Worm (Caenorhabditis elegans) whole organism, L3 larva: ENCODE results near the gene F41H8.2.
"Not testable (repeated sequence)": the region's sequence is repeated elsewhere in the genome, so short reads cannot be mapped to it uniquely, and the experiment has no call there.

Experiments
- aly-2 ChIP-seq: fragments of 150-350 bp; optimal IDR thresholded peaks from 2 replicates; lab custom pipeline; 2014; ENCODE audit warnings: missing biosample characterization, missing genetic modification characterization
- ama-1 ChIP-seq: fragments of 150-350 bp; optimal IDR thresholded peaks from 2 replicates; lab custom pipeline; 2018
- ceh-16 ChIP-seq: sonication (generic microtip); optimal IDR thresholded peaks from 2 replicates; lab custom pipeline; 2017; ENCODE audit warnings: missing biosample characterization, missing genetic modification characterization
- ceh-28 ChIP-seq: fragments of 150-350 bp; optimal IDR thresholded peaks from 2 replicates; lab custom pipeline; 2014; ENCODE audit warnings: missing biosample characterization, missing genetic modification reagents, missing genetic modification characterization
- ceh-82 ChIP-seq: fragments of 150-350 bp; optimal IDR thresholded peaks from 2 replicates; lab custom pipeline; 2014; ENCODE audit warnings: missing biosample characterization, missing genetic modification characterization
- ceh-9 ChIP-seq: sonication (generic microtip); optimal IDR thresholded peaks from 2 replicates; lab custom pipeline; 2018; ENCODE audit warnings: missing biosample characterization, missing genetic modification characterization
- elt-1 ChIP-seq: fragments of 150-350 bp; optimal IDR thresholded peaks from 2 replicates; lab custom pipeline; 2014; ENCODE audit warnings: missing biosample characterization, missing genetic modification characterization
- elt-3 ChIP-seq, 3 experiments: fragments of 150-350 bp in 1 of 3; sonication (generic microtip) in 2 of 3; optimal IDR thresholded peaks; 2 replicates in 2 of 3; 4 replicates in 1 of 3; lab custom pipeline; 2014 to 2017; ENCODE audit warnings: missing biosample characterization in 3 of 3, missing genetic modification characterization in 3 of 3
- eor-1 ChIP-seq, 2 experiments: fragments of 150-350 bp; optimal IDR thresholded peaks; 2 replicates each; lab custom pipeline; 2014 to 2018; ENCODE audit warnings: missing biosample characterization in 2 of 2, missing genetic modification characterization in 2 of 2
- fkh-2 ChIP-seq: fragments of 150-350 bp; optimal IDR thresholded peaks from 2 replicates; lab custom pipeline; 2014; ENCODE audit warnings: missing biosample characterization, missing genetic modification reagents, missing genetic modification characterization
- fos-1 ChIP-seq: fragments of 150-350 bp; optimal IDR thresholded peaks from 2 replicates; lab custom pipeline; 2014; ENCODE audit warnings: missing biosample characterization, missing genetic modification characterization
- hmg-11 ChIP-seq: sonication (generic microtip); optimal IDR thresholded peaks from 2 replicates; lab custom pipeline; 2016; ENCODE audit warnings: missing genetic modification characterization, missing compliant biosample characterization
- jun-1 ChIP-seq: fragments of 150-350 bp; optimal IDR thresholded peaks from 2 replicates; lab custom pipeline; 2014; ENCODE audit warnings: missing biosample characterization, missing genetic modification reagents, missing genetic modification characterization
- lin-15B ChIP-seq: fragments of 150-350 bp; optimal IDR thresholded peaks from 2 replicates; lab custom pipeline; 2014; ENCODE audit warnings: missing biosample characterization, missing genetic modification characterization
- lsy-12 ChIP-seq: sonication (generic microtip); optimal IDR thresholded peaks from 2 replicates; lab custom pipeline; 2016; ENCODE audit warnings: mild to moderate bottlenecking, missing genetic modification characterization, missing compliant biosample characterization
- mdl-1 ChIP-seq: fragments of 150-350 bp; optimal IDR thresholded peaks from 2 replicates; lab custom pipeline; 2014; ENCODE audit warnings: missing biosample characterization, missing genetic modification characterization
- mml-1 ChIP-seq: fragments of 150-350 bp; sonication (generic microtip); optimal IDR thresholded peaks from 3 replicates; lab custom pipeline; 2014; ENCODE audit warnings: missing biosample characterization, missing genetic modification characterization
- nfya-1 ChIP-seq: sonication (generic microtip); optimal IDR thresholded peaks from 2 replicates; lab custom pipeline; 2017; ENCODE audit warnings: missing genetic modification characterization, mild to moderate bottlenecking, missing compliant biosample characterization, antibody characterized with exemption, moderate library complexity; ENCODE audit not compliant: insufficient read depth
- nhr-11 ChIP-seq: fragments of 150-350 bp; optimal IDR thresholded peaks from 2 replicates; lab custom pipeline; 2014; ENCODE audit warnings: missing biosample characterization, missing genetic modification characterization
- nhr-23 ChIP-seq: fragments of 150-350 bp; optimal IDR thresholded peaks from 2 replicates; lab custom pipeline; 2014; ENCODE audit warnings: missing biosample characterization, missing genetic modification reagents, missing genetic modification characterization
- nhr-28 ChIP-seq: fragments of 150-350 bp; optimal IDR thresholded peaks from 2 replicates; lab custom pipeline; 2014; ENCODE audit warnings: missing biosample characterization, missing genetic modification characterization
- nhr-43 ChIP-seq: sonication (generic microtip); optimal IDR thresholded peaks from 2 replicates; lab custom pipeline; 2016; ENCODE audit warnings: mild to moderate bottlenecking, missing genetic modification characterization, missing compliant biosample characterization; ENCODE audit not compliant: poor library complexity, severe bottlenecking
- nhr-67 ChIP-seq: fragments of 150-350 bp; optimal IDR thresholded peaks from 2 replicates; lab custom pipeline; 2014; ENCODE audit warnings: missing biosample characterization, missing genetic modification characterization
- nhr-76 ChIP-seq: fragments of 150-350 bp; sonication (generic microtip); optimal IDR thresholded peaks from 5 replicates; lab custom pipeline; 2014; ENCODE audit warnings: missing biosample characterization, missing genetic modification characterization
- pha-4 ChIP-seq: fragments of 150-350 bp; optimal IDR thresholded peaks from 2 replicates; lab custom pipeline; 2014; ENCODE audit warnings: missing biosample characterization, missing genetic modification reagents, missing genetic modification characterization
- pqm-1 ChIP-seq: fragments of 150-350 bp; optimal IDR thresholded peaks from 2 replicates; lab custom pipeline; 2017; ENCODE audit warnings: missing biosample characterization, missing genetic modification characterization, inconsistent platforms
- sea-2 ChIP-seq: fragments of 150-350 bp; sonication (generic microtip); optimal IDR thresholded peaks from 4 replicates; lab custom pipeline; 2014; ENCODE audit warnings: missing biosample characterization, missing genetic modification reagents, missing genetic modification characterization
- skn-1 ChIP-seq: fragments of 150-350 bp; optimal IDR thresholded peaks from 2 replicates; lab custom pipeline; 2014; ENCODE audit warnings: missing biosample characterization, missing genetic modification characterization
- zag-1 ChIP-seq: fragments of 150-350 bp; optimal IDR thresholded peaks from 2 replicates; lab custom pipeline; 2014; ENCODE audit warnings: missing biosample characterization, missing genetic modification characterization
- ztf-11 ChIP-seq: fragments of 150-350 bp; optimal IDR thresholded peaks from 2 replicates; lab custom pipeline; 2014; ENCODE audit warnings: missing biosample characterization, missing genetic modification characterization
- ztf-4 ChIP-seq: fragments of 150-350 bp; optimal IDR thresholded peaks from 2 replicates; lab custom pipeline; 2014; ENCODE audit warnings: missing biosample characterization, missing genetic modification characterization

The F41H8.2 gene

DNA sequence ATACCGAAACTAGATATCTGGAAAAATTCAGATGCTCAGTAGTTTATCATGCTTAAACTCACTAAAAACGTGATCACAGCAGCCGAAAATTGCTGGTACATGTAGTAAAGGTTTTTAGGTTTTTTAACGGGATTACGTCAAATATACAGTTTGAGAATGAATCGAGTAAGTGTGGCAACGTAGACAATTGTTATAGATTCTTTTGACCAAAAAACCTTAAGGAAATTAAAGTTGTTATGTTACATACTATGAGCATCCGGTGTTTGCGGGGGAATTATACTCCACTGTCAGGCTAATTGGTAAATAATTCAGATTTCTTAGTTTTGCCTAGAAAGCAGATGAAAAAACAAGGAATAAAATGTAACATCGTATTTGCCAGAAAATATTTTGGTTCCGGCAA is 5.6 kb upstream of the F41H8.2 start, which contains the start of gene srx-32:
srx-32 (minus strand) TSS at position 101 of the 400 bp plus-strand sequence.
- not testable (repeated sequence) for TF ChIP-seq skn-1; nhr-43 (tag; lab: Kevin White, UChicago); nhr-28 (tag; lab: Kevin White, UChicago)

DNA sequence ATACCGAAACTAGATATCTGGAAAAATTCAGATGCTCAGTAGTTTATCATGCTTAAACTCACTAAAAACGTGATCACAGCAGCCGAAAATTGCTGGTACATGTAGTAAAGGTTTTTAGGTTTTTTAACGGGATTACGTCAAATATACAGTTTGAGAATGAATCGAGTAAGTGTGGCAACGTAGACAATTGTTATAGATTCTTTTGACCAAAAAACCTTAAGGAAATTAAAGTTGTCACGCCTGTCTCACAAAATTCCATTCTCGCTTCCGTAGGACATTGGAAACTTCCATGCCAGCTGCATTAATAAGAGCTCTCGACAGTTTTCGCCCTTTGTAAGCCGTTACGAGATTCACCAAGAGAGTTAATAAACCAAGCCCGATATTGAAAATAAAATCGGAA is 3.3 kb upstream of the F41H8.2 start, which contains the start of gene srx-31:
srx-31 (minus strand) TSS at position 101 of the 400 bp plus-strand sequence.
- not testable (repeated sequence) for TF ChIP-seq ztf-11, ceh-9, fos-1 (tag; lab: Kevin White, UChicago)

DNA sequence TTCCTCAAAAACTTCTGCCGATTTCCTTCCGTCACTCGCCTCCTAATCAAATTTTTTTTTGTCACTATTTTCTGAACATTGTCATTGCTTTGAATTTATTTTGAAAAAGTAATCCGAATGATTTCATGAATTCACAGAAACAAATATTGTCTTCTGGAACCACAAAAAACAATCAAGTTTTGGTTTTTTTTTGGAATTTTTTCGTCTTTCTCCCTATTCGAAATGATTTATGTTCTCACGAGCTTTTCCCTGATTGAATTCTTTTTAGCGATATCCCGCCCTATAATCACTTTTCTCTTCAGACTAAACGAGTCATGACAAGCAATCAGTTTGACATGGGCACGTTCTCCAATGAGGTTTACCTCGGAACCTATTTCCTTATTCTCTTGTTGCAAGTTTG is 7.2 kb downstream of the F41H8.2 start, which contains the start of gene F41H8.1:
F41H8.1 (plus strand) TSS at position 301 of the 400 bp plus-strand sequence.
- TF ChIP-seq ceh-82 (tag; lab: Kevin White, UChicago) (no peak), pha-4 (no peak), lin-15B (tag; lab: Kevin White, UChicago) (no peak), mml-1 (tag; lab: Kevin White, UChicago) (no peak), ztf-11 (tag; lab: Kevin White, UChicago) (no peak), nhr-23 (tag; lab: Kevin White, UChicago) (no peak), pqm-1 (tag; lab: Kevin White, UChicago) (no peak), zag-1 (tag; lab: Kevin White, UChicago) (no peak), jun-1 (no peak), elt-3 (tag; optimal IDR thresholded peaks at IDR 0.05; lab: Kevin White, UChicago) (no peak), ceh-9 (tag; lab: Kevin White, UChicago) (no peak), ceh-28 (tag; lab: Kevin White, UChicago) (no peak), ztf-4 (tag; lab: Kevin White, UChicago) (no peak), lsy-12 (no peak), nhr-11 (tag; lab: Kevin White, UChicago) (no peak), ceh-16 (tag; lab: Kevin White, UChicago) (no peak), nhr-76 (tag; lab: Kevin White, UChicago) (no peak), ama-1 (lab: Kevin White, UChicago) (no peak), mdl-1 (tag; lab: Kevin White, UChicago) (no peak), fkh-2 (tag; lab: Kevin White, UChicago) (no peak)

DNA sequence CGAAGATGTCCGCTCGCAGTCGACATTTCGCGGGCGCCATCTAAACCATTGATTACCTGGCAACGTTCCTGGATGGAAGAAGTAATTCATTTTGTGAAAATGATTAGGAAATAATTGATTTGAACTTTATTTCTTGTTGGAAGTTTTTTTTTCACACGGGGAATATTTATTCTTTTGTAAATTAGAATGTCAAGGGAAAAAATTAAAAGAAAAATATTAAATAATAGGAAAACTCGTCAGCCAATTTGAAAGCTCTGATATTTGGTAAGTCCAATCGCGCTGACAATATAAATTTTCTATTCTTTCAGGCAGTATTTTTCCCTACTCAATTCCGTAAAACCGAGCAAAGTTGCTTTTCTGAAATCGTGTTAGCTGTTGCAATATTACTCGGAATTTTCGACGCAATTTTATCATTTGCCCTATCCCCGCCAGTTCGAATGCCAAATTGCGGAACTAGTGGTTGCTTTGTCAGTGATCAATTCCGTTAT is 12.8 kb downstream of the F41H8.2 start, which contains the start of the genes K09C6.7 and K09C6.10:
K09C6.7 (minus strand) TSS at position 101 of the 488 bp plus-strand sequence.
K09C6.10 (plus strand) TSS at position 438 of the 488 bp plus-strand sequence.
- not testable (repeated sequence) for TF ChIP-seq nhr-23 (tag; lab: Kevin White, UChicago); eor-1 (tag; optimal IDR thresholded peaks at IDR 0.05; lab: Kevin White, UChicago); pqm-1 (tag; lab: Kevin White, UChicago)

DNA sequence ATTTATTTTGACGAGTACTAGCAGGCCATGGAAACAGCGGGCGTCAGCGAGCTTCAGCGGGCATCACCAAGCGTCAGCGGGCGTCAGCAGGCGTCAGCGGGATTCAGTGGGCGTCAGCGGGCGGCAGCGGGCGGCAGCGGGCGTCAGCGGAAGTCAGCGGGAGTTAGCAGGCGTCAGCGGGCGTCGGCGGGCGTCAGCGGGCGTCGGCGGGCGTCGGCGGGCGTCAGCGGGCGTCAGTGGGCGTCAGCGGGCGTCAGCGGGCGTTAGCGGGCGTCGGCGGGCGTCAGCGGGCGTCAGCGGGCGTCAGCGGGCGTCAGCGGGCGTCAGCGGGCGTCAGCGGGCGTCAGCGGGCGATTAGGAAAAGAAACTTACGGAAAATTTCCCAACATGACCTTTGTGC is 16.4 kb downstream of the F41H8.2 start:
- TF ChIP-seq jun-1 (no peak), zag-1 (tag; lab: Kevin White, UChicago) (no peak), ceh-16 (tag; lab: Kevin White, UChicago) (no peak), hmg-11 (no peak), elt-1 (tag; lab: Kevin White, UChicago) (no peak), nhr-67 (tag; lab: Kevin White, UChicago) (no peak), aly-2 (tag; lab: Kevin White, UChicago) (no peak), nhr-11 (tag; lab: Kevin White, UChicago) (no peak), nfya-1 (tag; lab: Kevin White, UChicago) (no peak)

DNA sequence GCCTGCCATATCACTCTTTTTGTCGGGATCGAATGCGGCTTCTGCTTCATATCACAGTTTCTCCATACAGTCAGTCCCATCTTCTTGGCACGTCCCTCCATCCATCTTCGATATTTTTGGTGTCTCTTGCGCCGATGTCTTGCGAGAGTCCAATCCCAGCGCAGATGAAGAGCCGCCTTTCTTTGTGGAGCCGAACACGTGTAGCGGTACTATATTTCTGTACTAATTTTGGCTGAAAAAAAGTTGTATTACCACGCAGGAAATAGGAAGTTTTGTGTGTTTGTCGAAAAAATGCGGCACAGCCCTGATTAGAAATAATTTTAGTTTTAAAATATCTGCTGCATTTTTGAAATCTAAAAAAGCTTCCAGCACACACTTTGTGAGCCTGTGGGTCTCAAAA is 16.9 kb downstream of the F41H8.2 start, which contains the start of gene K09C6.8:
K09C6.8 (minus strand) TSS at position 101 of the 400 bp plus-strand sequence.
- TF ChIP-seq sea-2 (GFP tag; lab: Kevin White, UChicago); nhr-23 (tag; lab: Kevin White, UChicago); nhr-28 (tag; lab: Kevin White, UChicago): not testable (repeated sequence)
